Fruit fly (Drosophila melanogaster): Measurements from ENCODE around the gene dpy.

The dpy gene

dm6 chr2L:4614140-4614642 lies at the start of gene dpy:
Gene dpy (minus strand): TSS chr2L:4614300.
- TF ChIP-seq CG17801 (GFP tag; optimal IDR thresholded peaks at IDR 0.05; ENCODE audit: partially characterized antibody) = no peak

dm6 chr2L:4660932-4661331 lies 46.8 kb upstream of the dpy start:
- TF ChIP-seq CG17801 (GFP tag; optimal IDR thresholded peaks at IDR 0.05; ENCODE audit: partially characterized antibody) = no peak

dm6 chr2L:4650752-4651453 lies 36.8 kb upstream of the dpy start, which contains the start of gene CG3355:
Gene CG3355 (plus strand): TSS chr2L:4651403.
- no peak for TF ChIP-seq CG17801 (GFP tag; optimal IDR thresholded peaks at IDR 0.05; ENCODE audit: partially characterized antibody)

- TF ChIP-seq CG17801 (GFP tag; optimal IDR thresholded peaks at IDR 0.05; ENCODE audit: partially characterized antibody) = no peak
These were observed 34.7 kb upstream of the dpy start for dm6 chr2L:4648804-4649203.

dm6 chr2L:4646751-4647150 lies 32.7 kb upstream of the dpy start, which contains the start of gene CG43798:
Gene CG43798 (plus strand): TSS chr2L:4647051.
- TF ChIP-seq CG17801 (GFP tag; optimal IDR thresholded peaks at IDR 0.05; ENCODE audit: partially characterized antibody) = no peak

- TF ChIP-seq CG17801 (GFP tag; optimal IDR thresholded peaks at IDR 0.05; ENCODE audit: partially characterized antibody) = no peak
These were observed 28.6 kb upstream of the dpy start, which contains the start of gene CG15635 for dm6 chr2L:4642672-4643071. Gene CG15635 (plus strand): TSS chr2L:4642972.

dm6 chr2L:4640996-4641395 lies 26.9 kb upstream of the dpy start, which contains the start of gene BG642163:
Gene BG642163 (plus strand): TSS chr2L:4641296.
- TF ChIP-seq CG17801 (GFP tag; optimal IDR thresholded peaks at IDR 0.05; ENCODE audit: partially characterized antibody) = no peak

dm6 chr2L:4635376-4635775 lies 21.3 kb upstream of the dpy start:
- TF ChIP-seq CG17801 (GFP tag; optimal IDR thresholded peaks at IDR 0.05; ENCODE audit: partially characterized antibody) = no peak

- TF ChIP-seq CG17801 (GFP tag; optimal IDR thresholded peaks at IDR 0.05; ENCODE audit: partially characterized antibody) = no peak
These were observed 18.9 kb upstream of the dpy start for dm6 chr2L:4632997-4633396.

dm6 chr2L:4626994-4627393 lies 12.9 kb upstream of the dpy start:
- TF ChIP-seq CG17801 (GFP tag; optimal IDR thresholded peaks at IDR 0.05; ENCODE audit: partially characterized antibody) = no peak

dm6 chr2L:4621926-4622325 lies 7.8 kb upstream of the dpy start:
- TF ChIP-seq CG17801 (GFP tag; optimal IDR thresholded peaks at IDR 0.05; ENCODE audit: partially characterized antibody) = no peak

- TF ChIP-seq CG17801 (GFP tag; optimal IDR thresholded peaks at IDR 0.05; ENCODE audit: partially characterized antibody) = no peak
These were observed 5.1 kb upstream of the dpy start for dm6 chr2L:4619172-4619571.

- no peak for TF ChIP-seq CG17801 (GFP tag; optimal IDR thresholded peaks at IDR 0.05; ENCODE audit: partially characterized antibody)
These were observed 14.2 kb downstream of the dpy start for dm6 chr2L:4599812-4600454.

- TF ChIP-seq CG17801 (GFP tag; optimal IDR thresholded peaks at IDR 0.05; ENCODE audit: partially characterized antibody) = no peak
These were observed 16.5 kb downstream of the dpy start for dm6 chr2L:4597580-4597979.

dm6 chr2L:4596686-4597085 lies 17.4 kb downstream of the dpy start:
- no peak for TF ChIP-seq CG17801 (GFP tag; optimal IDR thresholded peaks at IDR 0.05; ENCODE audit: partially characterized antibody)

dm6 chr2L:4594828-4595406 lies 19.2 kb downstream of the dpy start:
- TF ChIP-seq CG17801 (GFP tag; optimal IDR thresholded peaks at IDR 0.05; ENCODE audit: partially characterized antibody) = no peak
